Fruit fly (Drosophila melanogaster): ENCODE results near the gene CG42729.

Gene CG42729

dm6 chr3L:15532368-15533030 is 5.2 kb upstream of the CG42729 start (continued):
- no peak for TF ChIP-seq CG16863 (GFP tag; optimal IDR thresholded peaks at IDR 0.05)
- no peak for TF ChIP-seq CG8290 (GFP tag; optimal IDR thresholded peaks at IDR 0.05)
- TF ChIP-seq CG8290 (tag; optimal IDR thresholded peaks at IDR 0.05) = peak in 1 of 2 experiments; percentile 26
- no peak for TF ChIP-seq CG12391 (tag; optimal IDR thresholded peaks at IDR 0.05)
- peak; percentile 19 for TF ChIP-seq CG1233 (GFP tag; optimal IDR thresholded peaks at IDR 0.05)
- TF ChIP-seq CG3847 (GFP tag; IDR thresholded peaks at IDR 0.05) = no peak
- TF ChIP-seq Usf (GFP tag; optimal IDR thresholded peaks at IDR 0.05) = no peak
- peak; percentile 35; the same call in 1 of the 2 replicates for TF ChIP-seq al (GFP tag; IDR thresholded peaks at IDR 0.05)
- no peak for TF ChIP-seq btn (GFP tag; optimal IDR thresholded peaks at IDR 0.05)
- peak; percentile 68 for TF ChIP-seq ranshi (GFP tag; IDR thresholded peaks at IDR 0.05)
- TF ChIP-seq vnd (GFP tag; IDR thresholded peaks at IDR 0.05; ENCODE audit: partially characterized antibody) = no peak
- peak; percentile 46 for TF ChIP-seq CG10267 (tag; optimal IDR thresholded peaks at IDR 0.05)
- TF ChIP-seq inv (GFP tag; IDR thresholded peaks at IDR 0.05; ENCODE audit: partially characterized antibody) = no peak
- TF ChIP-seq ttk (GFP tag; IDR thresholded peaks at IDR 0.05) = peak; percentile 54
- peak; percentile 39; the same call in 1 of the 3 replicates for TF ChIP-seq CG11695 (GFP tag; IDR thresholded peaks at IDR 0.05)
- TF ChIP-seq D19B (GFP tag; optimal IDR thresholded peaks at IDR 0.05) = no peak
- TF ChIP-seq CG11085 (GFP tag; IDR thresholded peaks at IDR 0.05) = no peak
- no peak for TF ChIP-seq CG16813 (GFP tag; IDR thresholded peaks at IDR 0.05; ENCODE audit: partially characterized antibody)
- peak; percentile 5 for TF ChIP-seq CG1792 (GFP tag; optimal IDR thresholded peaks at IDR 0.05)
- peak; percentile 52; the same call in 1 of the 2 replicates for TF ChIP-seq sens-2 (GFP tag; IDR thresholded peaks at IDR 0.05)
- TF ChIP-seq CG8765 (GFP tag; IDR thresholded peaks at IDR 0.05) = peak; percentile 35; the same call in 1 of the 2 replicates
- TF ChIP-seq CG32772 (GFP tag; IDR thresholded peaks at IDR 0.05) = peak; percentile 55; the same call in 1 of the 2 replicates
- peak; percentile 33 for TF ChIP-seq Side (GFP tag; optimal IDR thresholded peaks at IDR 0.05)
- no peak for TF ChIP-seq CG15073 (GFP tag; optimal IDR thresholded peaks at IDR 0.05)
- peak; percentile 63 for TF ChIP-seq dmrt99B (tag; optimal IDR thresholded peaks at IDR 0.05)
- TF ChIP-seq zfh2 (GFP tag; optimal IDR thresholded peaks at IDR 0.05) = peak; percentile 22
- TF ChIP-seq MBD-R2 (GFP tag; IDR thresholded peaks at IDR 0.05) = peak; percentile 16; the same call in 1 of the 2 replicates
- no peak for TF ChIP-seq CG18011 (GFP tag; optimal IDR thresholded peaks at IDR 0.05)
- peak; percentile 84 for TF ChIP-seq sens (GFP tag)
- peak; percentile 63 for TF ChIP-seq CG12104 (GFP tag; optimal IDR thresholded peaks at IDR 0.05)
- TF ChIP-seq salm (tag; optimal IDR thresholded peaks at IDR 0.05) = no peak
- peak; percentile 58 for TF ChIP-seq CG32532 (GFP tag; IDR thresholded peaks at IDR 0.05)
- peak; percentile 39 for TF ChIP-seq lab (GFP tag; optimal IDR thresholded peaks at IDR 0.05)
- TF ChIP-seq fd96Cb (tag; optimal IDR thresholded peaks at IDR 0.05) = peak; percentile 66
- peak; percentile 15 for TF ChIP-seq CG10654 (GFP tag; optimal IDR thresholded peaks at IDR 0.05)
- TF ChIP-seq CG7928 (GFP tag; optimal IDR thresholded peaks at IDR 0.05) = no peak
- 0 out of 3 replicates have a peak, but pooled peaks have one; percentile 29 for TF ChIP-seq Aef1 (GFP tag; IDR thresholded peaks at IDR 0.05)
- TF ChIP-seq nom (GFP tag; optimal IDR thresholded peaks at IDR 0.05) = peak; percentile 34
- peak; percentile 68 for TF ChIP-seq CG9727 (GFP tag; optimal IDR thresholded peaks at IDR 0.05)
- TF ChIP-seq Antp (GFP tag; optimal IDR thresholded peaks at IDR 0.05) = peak; percentile 27
- TF ChIP-seq CG11504 (tag; optimal IDR thresholded peaks at IDR 0.05) = peak; percentile 76
- no peak for TF ChIP-seq pzg (GFP tag; optimal IDR thresholded peaks at IDR 0.05)
- no peak for TF ChIP-seq CG4617 (GFP tag; optimal IDR thresholded peaks at IDR 0.05; ENCODE audit: borderline replicate concordance)
- no peak for TF ChIP-seq CrebB (tag; optimal IDR thresholded peaks at IDR 0.05)
- peak; percentile 18 for TF ChIP-seq sd (tag; optimal IDR thresholded peaks at IDR 0.05)
- peak in 1 of 2 experiments; percentile 33 for TF ChIP-seq chif (GFP tag; optimal IDR thresholded peaks at IDR 0.05)
- TF ChIP-seq hkb (optimal IDR thresholded peaks at IDR 0.05) = no peak
- TF ChIP-seq hkb (GFP tag; IDR thresholded peaks at IDR 0.05) = peak; percentile 15; the same call in 1 of the 2 replicates
- TF ChIP-seq Med (GFP tag) = peak; percentile 60
- TF ChIP-seq lilli (GFP tag; optimal IDR thresholded peaks at IDR 0.05) = no peak

Data from whole organism, embryonic.